Fruit fly (Drosophila melanogaster): ENCODE measurements around the gene Dad.

Gene Dad

DNA sequence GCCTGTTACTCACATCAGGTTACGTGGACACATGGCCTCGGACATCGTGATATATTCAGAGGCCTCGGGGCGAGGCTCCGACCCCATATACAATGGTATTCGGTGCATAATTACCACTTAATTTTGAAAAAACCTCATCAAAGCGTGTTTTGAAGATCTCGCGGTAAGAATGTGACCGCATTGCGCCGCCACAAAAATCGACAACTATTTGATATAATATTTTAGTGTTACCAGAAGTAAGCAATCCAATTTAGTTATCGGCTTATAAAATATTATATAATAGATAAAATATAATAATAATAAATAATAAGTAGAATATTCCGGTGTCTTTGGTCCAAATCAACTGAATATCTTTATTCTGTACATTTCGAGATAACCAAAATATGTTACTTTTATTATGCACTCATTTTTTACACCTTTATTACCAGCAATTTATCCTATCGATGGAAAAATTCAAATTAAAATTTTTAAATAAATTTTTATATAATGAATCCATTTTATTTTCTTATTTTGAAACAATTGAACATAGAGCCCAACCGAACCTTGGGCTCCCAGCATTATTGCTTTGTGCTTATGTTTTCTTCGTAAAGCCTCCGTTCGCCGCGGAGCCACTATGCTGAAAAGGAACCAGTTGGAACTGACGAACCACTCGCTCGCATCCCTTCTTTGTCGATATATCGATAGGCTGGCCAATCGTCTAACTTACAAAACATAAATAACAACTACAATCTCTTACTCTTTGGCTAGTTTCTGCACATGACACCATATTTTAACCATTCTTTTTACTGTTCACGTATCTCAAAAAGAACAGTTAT, 13.6 kb upstream of the Dad start, which contains the start of the genes CG18213 and Trm7-32 (continued):
- peak; percentile 1 for TF ChIP-seq Sox100B (GFP tag; optimal IDR thresholded peaks at IDR 0.05)
- TF ChIP-seq Elba2 (GFP tag; optimal IDR thresholded peaks at IDR 0.05) = no peak
- peak in 1 of 2 experiments; percentile 53 for TF ChIP-seq Pdp1 (GFP tag; optimal IDR thresholded peaks at IDR 0.05)
- peak; percentile 27 for TF ChIP-seq HmgZ (tag; optimal IDR thresholded peaks at IDR 0.05)
- no peak for TF ChIP-seq CG14014 (GFP tag; IDR thresholded peaks at IDR 0.05)
- no peak for TF ChIP-seq pho (GFP tag; optimal IDR thresholded peaks at IDR 0.05)
- peak; percentile 84 for TF ChIP-seq CG16813 (GFP tag; IDR thresholded peaks at IDR 0.05; ENCODE audit: partially characterized antibody)
- no peak for TF ChIP-seq prd (optimal IDR thresholded peaks at IDR 0.05)
- no peak for TF ChIP-seq prd (GFP tag; IDR thresholded peaks at IDR 0.05)
- TF ChIP-seq pb (GFP tag; optimal IDR thresholded peaks at IDR 0.05) = no peak
- peak; percentile 86 for TF ChIP-seq CG13287 (GFP tag; IDR thresholded peaks at IDR 0.05; ENCODE audit: partially characterized antibody)
- no peak for TF ChIP-seq Neu2 (GFP tag; optimal IDR thresholded peaks at IDR 0.05; ENCODE audit: borderline replicate concordance)
- peak; percentile 80 for TF ChIP-seq HLH4C (GFP tag; IDR thresholded peaks at IDR 0.05; ENCODE audit: partially characterized antibody)
- TF ChIP-seq danr (GFP tag; IDR thresholded peaks at IDR 0.05) = no peak
- TF ChIP-seq ind (GFP tag; optimal IDR thresholded peaks at IDR 0.05) = peak; percentile 3
- no peak for TF ChIP-seq H2.0 (GFP tag; IDR thresholded peaks at IDR 0.05)
- TF ChIP-seq ato (GFP tag; IDR thresholded peaks at IDR 0.05; ENCODE audit: partially characterized antibody) = peak; percentile 70
- no peak for TF ChIP-seq nom (GFP tag; optimal IDR thresholded peaks at IDR 0.05)
- TF ChIP-seq tio (GFP tag; optimal IDR thresholded peaks at IDR 0.05) = no peak
- no peak for TF ChIP-seq org-1 (GFP tag; optimal IDR thresholded peaks at IDR 0.05)
- TF ChIP-seq Lim3 (GFP tag; IDR thresholded peaks at IDR 0.05) = no peak
- peak; percentile 71 for TF ChIP-seq Dp (GFP tag; optimal IDR thresholded peaks at IDR 0.05)
- peak; percentile 40 for TF ChIP-seq mam (GFP tag; optimal IDR thresholded peaks at IDR 0.05)
- TF ChIP-seq CG2129 (GFP tag; IDR thresholded peaks at IDR 0.05; ENCODE audit: partially characterized antibody) = no peak; the same call in 1 of the 2 replicates
- peak; percentile 1 for TF ChIP-seq CG10543 (GFP tag; optimal IDR thresholded peaks at IDR 0.05)
- TF ChIP-seq CG14965 (GFP tag; optimal IDR thresholded peaks at IDR 0.05; ENCODE audit: borderline replicate concordance) = no peak
- no peak for TF ChIP-seq CG8359 (GFP tag; optimal IDR thresholded peaks at IDR 0.05; ENCODE audit: borderline replicate concordance)
- TF ChIP-seq CG15269 (tag; optimal IDR thresholded peaks at IDR 0.05) = no peak
- no peak for TF ChIP-seq CG12942 (GFP tag; optimal IDR thresholded peaks at IDR 0.05)
- no peak for TF ChIP-seq kah (GFP tag; optimal IDR thresholded peaks at IDR 0.05)
- 0 out of 2 replicates have a peak, but pooled peaks have one; percentile 10 for TF ChIP-seq ranshi (GFP tag; IDR thresholded peaks at IDR 0.05)
- no peak for TF ChIP-seq caup (GFP tag; optimal IDR thresholded peaks at IDR 0.05; ENCODE audit: severe bottlenecking)
- no peak for TF ChIP-seq CG13894 (tag; optimal IDR thresholded peaks at IDR 0.05)
- no peak for TF ChIP-seq corto (GFP tag; optimal IDR thresholded peaks at IDR 0.05)
- peak; percentile 58 for TF ChIP-seq Sry-β (GFP tag; optimal IDR thresholded peaks at IDR 0.05)
- TF ChIP-seq run (tag; optimal IDR thresholded peaks at IDR 0.05) = no peak
- TF ChIP-seq CG4854 (GFP tag; optimal IDR thresholded peaks at IDR 0.05) = no peak
- no peak for TF ChIP-seq Awh (GFP tag; IDR thresholded peaks at IDR 0.05)
- TF ChIP-seq CG34224 (GFP tag; IDR thresholded peaks at IDR 0.05; ENCODE audit: partially characterized antibody) = peak; percentile 71
- TF ChIP-seq onecut (GFP tag; IDR thresholded peaks at IDR 0.05) = no peak
- peak; percentile 89 for TF ChIP-seq row (GFP tag; IDR thresholded peaks at IDR 0.05)
- no peak for TF ChIP-seq disco-r (GFP tag; optimal IDR thresholded peaks at IDR 0.05)
- no peak for TF ChIP-seq CG14050 (GFP tag; IDR thresholded peaks at IDR 0.05)
- no peak for TF ChIP-seq ewg (GFP tag; optimal IDR thresholded peaks at IDR 0.05)
- peak; percentile 60; the same call in 1 of the 2 replicates for TF ChIP-seq slbo (GFP tag; IDR thresholded peaks at IDR 0.05)
- TF ChIP-seq zfh2 (GFP tag; optimal IDR thresholded peaks at IDR 0.05) = peak; percentile 33
- no peak for TF ChIP-seq twi (tag; optimal IDR thresholded peaks at IDR 0.05)
- no peak for TF ChIP-seq ssp (GFP tag; IDR thresholded peaks at IDR 0.05)

All from whole organism, embryonic.